Fruit fly (Drosophila melanogaster): ENCODE measurements around the gene Nmdar2.
A peak's percentile ranks its signal among the peaks of the same experiment; 100 is the strongest.

dm6 chrX:1464033-1464432 is 43.6 kb downstream of the Nmdar2 start, which contains the start of gene Ns3:
- TF ChIP-seq CG8478 (optimal IDR thresholded peaks at IDR 0.05) = no peak
- peak; percentile 3 to 7 for TF ChIP-seq CTCF (optimal IDR thresholded peaks at IDR 0.05)
